Worm (Caenorhabditis elegans): Measurements from ENCODE around the gene sdc-2.

- no peak for TF ChIP-seq unc-86 (tag; optimal IDR thresholded peaks at IDR 0.05)
- TF ChIP-seq unc-55 (GFP tag; optimal IDR thresholded peaks at IDR 0.05), result no peak
- TF ChIP-seq pqm-1 (tag; optimal IDR thresholded peaks at IDR 0.05), result no peak
- no peak for TF ChIP-seq ama-1 (optimal IDR thresholded peaks at IDR 0.05)
- TF ChIP-seq unc-42 (tag; optimal IDR thresholded peaks at IDR 0.05), result no peak
- TF ChIP-seq ets-4 (tag; optimal IDR thresholded peaks at IDR 0.05), result no peak
- TF ChIP-seq gmeb-2 (tag; optimal IDR thresholded peaks at IDR 0.05), result no peak
- no peak for TF ChIP-seq pha-4 (tag; optimal IDR thresholded peaks at IDR 0.05)
- TF ChIP-seq rnt-1 (tag; optimal IDR thresholded peaks at IDR 0.05), result no peak
- no peak for TF ChIP-seq sdc-2 (tag; optimal IDR thresholded peaks at IDR 0.05)
- no peak for TF ChIP-seq elt-2 (tag; optimal IDR thresholded peaks at IDR 0.05)
- no peak for TF ChIP-seq C38D4.7 (GFP tag; optimal IDR thresholded peaks at IDR 0.05)
Measured at ce11 chrX:11501967-11502366, 20.5 kb upstream of the sdc-2 start, which contains the start of gene F29G6.1.

Measured in whole organism, late embryonic.